Fruit fly (Drosophila melanogaster): ENCODE measurements around the gene CG42717.

The CG42717 gene

DNA sequence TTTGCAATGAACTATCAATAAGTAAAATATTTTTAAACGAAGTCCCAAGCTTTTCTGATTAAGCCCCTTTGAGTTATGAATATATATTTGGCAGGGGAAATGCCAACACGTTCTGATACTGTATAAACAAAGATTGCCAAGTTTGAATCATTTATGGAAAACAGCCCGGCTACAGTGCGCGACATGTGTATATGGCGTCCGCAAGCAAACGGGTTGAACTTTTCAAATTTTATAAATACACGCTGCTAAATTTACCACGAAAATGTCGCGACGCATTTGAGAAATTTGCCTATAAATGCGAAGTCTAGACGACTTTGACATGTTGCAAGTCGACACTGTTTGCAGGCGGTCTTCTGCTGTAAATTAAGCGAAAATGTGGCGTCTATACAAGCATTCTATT, 15.1 kb upstream of the CG42717 start (continued):
- TF ChIP-seq CG6791 (GFP tag; IDR thresholded peaks at IDR 0.05; ENCODE audit: partially characterized antibody) (no peak), GATAe (GFP tag; conservative IDR thresholded peaks at IDR 0.05) (no peak), kni (GFP tag; optimal IDR thresholded peaks at IDR 0.05) (no peak), chm (GFP tag; IDR thresholded peaks at IDR 0.05) (peak; percentile 50; the same call in 1 of the 2 replicates), hb (GFP tag; IDR thresholded peaks at IDR 0.05; ENCODE audit: partially characterized antibody) (no peak), CG12391 (tag; optimal IDR thresholded peaks at IDR 0.05) (peak; percentile 27), peb (GFP tag; IDR thresholded peaks at IDR 0.05) (no peak), ind (GFP tag; optimal IDR thresholded peaks at IDR 0.05) (peak; percentile 56), Bdp1 (GFP tag; optimal IDR thresholded peaks at IDR 0.05) (peak; percentile 4), ato (GFP tag; IDR thresholded peaks at IDR 0.05; ENCODE audit: partially characterized antibody) (no peak), Awh (GFP tag; IDR thresholded peaks at IDR 0.05) (0 out of 2 replicates have a peak, but pooled peaks have one; percentile 28), CG7372 (GFP tag; IDR thresholded peaks at IDR 0.05) (0 out of 2 replicates have a peak, but pooled peaks have one; percentile 38), CG16779 (GFP tag; IDR thresholded peaks at IDR 0.05) (0 out of 2 replicates have a peak, but pooled peaks have one; percentile 54), CG2678 (tag; optimal IDR thresholded peaks at IDR 0.05) (peak; percentile 59), tgo (GFP tag; IDR thresholded peaks at IDR 0.05) (peak; percentile 62; the same call in 2 of the 3 replicates), CG10147 (GFP tag; optimal IDR thresholded peaks at IDR 0.05) (peak; percentile 40), CG3995 (GFP tag; optimal IDR thresholded peaks at IDR 0.05) (no peak), crol (GFP tag; IDR thresholded peaks at IDR 0.05) (no peak), YL-1 (GFP tag; optimal IDR thresholded peaks at IDR 0.05) (no peak), E2f2 (GFP tag; IDR thresholded peaks at IDR 0.05) (peak; percentile 36; the same call in 1 of the 2 replicates), dysf (GFP tag; IDR thresholded peaks at IDR 0.05) (peak; percentile 83), en (GFP tag; optimal IDR thresholded peaks at IDR 0.05) (no peak), lmd (GFP tag; IDR thresholded peaks at IDR 0.05) (peak; percentile 72), Dp (GFP tag; optimal IDR thresholded peaks at IDR 0.05) (no peak), Sox102F (GFP tag; optimal IDR thresholded peaks at IDR 0.05) (peak; percentile 31), nerfin-1 (tag; optimal IDR thresholded peaks at IDR 0.05) (no peak), CG8089 (GFP tag; optimal IDR thresholded peaks at IDR 0.05) (peak; percentile 23), CG9817 (tag; optimal IDR thresholded peaks at IDR 0.05) (peak; percentile 43), CG16863 (GFP tag; optimal IDR thresholded peaks at IDR 0.05) (no peak), CG17612 (GFP tag; IDR thresholded peaks at IDR 0.05) (0 out of 2 replicates have a peak, but pooled peaks have one; percentile 11), Mad (GFP tag; optimal IDR thresholded peaks at IDR 0.05) (peak; percentile 20)

DNA sequence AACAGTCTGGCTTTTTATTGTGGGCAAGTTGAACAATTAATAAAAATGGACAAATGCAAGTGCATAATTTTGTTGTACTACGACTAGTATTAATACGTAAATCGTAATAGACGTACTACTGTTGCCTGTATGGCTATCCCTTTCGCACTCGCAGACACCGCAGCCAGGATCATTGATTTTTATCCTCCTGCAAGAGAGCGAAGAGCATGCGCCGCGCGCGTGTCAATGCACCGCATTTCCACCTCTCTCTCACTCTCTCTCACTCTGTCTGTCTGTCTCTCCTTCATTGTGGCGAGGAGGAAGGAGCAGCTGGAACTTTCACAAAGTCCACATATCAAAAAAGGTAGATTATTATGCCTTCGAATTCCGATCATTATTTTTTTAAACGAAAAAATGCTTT, 14.1 kb upstream of the CG42717 start:
- no peak for TF ChIP-seq Oli (tag; optimal IDR thresholded peaks at IDR 0.05)
- peak; percentile 27 for TF ChIP-seq abd-A (tag; optimal IDR thresholded peaks at IDR 0.05)
- no peak for TF ChIP-seq CG18619 (GFP tag; optimal IDR thresholded peaks at IDR 0.05)
- TF ChIP-seq sd (tag; optimal IDR thresholded peaks at IDR 0.05): no peak
- peak; percentile 59 for TF ChIP-seq CG1832 (GFP tag; optimal IDR thresholded peaks at IDR 0.05)
- no peak for TF ChIP-seq CG1647 (GFP tag; optimal IDR thresholded peaks at IDR 0.05)
- TF ChIP-seq onecut (GFP tag; IDR thresholded peaks at IDR 0.05): peak; percentile 98
- no peak for TF ChIP-seq CG17359 (tag; optimal IDR thresholded peaks at IDR 0.05)
- TF ChIP-seq Trl (optimal IDR thresholded peaks at IDR 0.05): peak; percentile 67 to 82
- TF ChIP-seq Trl (GFP tag; optimal IDR thresholded peaks at IDR 0.05): no peak
- no peak for TF ChIP-seq CG11398 (GFP tag; optimal IDR thresholded peaks at IDR 0.05)
- TF ChIP-seq org-1 (GFP tag; optimal IDR thresholded peaks at IDR 0.05): no peak
- peak; percentile 10 for TF ChIP-seq zen (tag; optimal IDR thresholded peaks at IDR 0.05)
- peak; percentile 67 for TF ChIP-seq HLHmδ (GFP tag; optimal IDR thresholded peaks at IDR 0.05)
- TF ChIP-seq z (GFP tag; IDR thresholded peaks at IDR 0.05): no peak
- TF ChIP-seq bsh (GFP tag; optimal IDR thresholded peaks at IDR 0.05): no peak
- no peak for TF ChIP-seq CG16863 (GFP tag; optimal IDR thresholded peaks at IDR 0.05)
- TF ChIP-seq CHES-1-like (GFP tag; optimal IDR thresholded peaks at IDR 0.05): no peak
- no peak for TF ChIP-seq CG13775 (GFP tag; optimal IDR thresholded peaks at IDR 0.05)
- no peak for TF ChIP-seq corto (GFP tag; optimal IDR thresholded peaks at IDR 0.05)
- 0 out of 2 replicates have a peak, but pooled peaks have one; percentile 11 for TF ChIP-seq MBD-R2 (GFP tag; IDR thresholded peaks at IDR 0.05)
- TF ChIP-seq CG7987 (GFP tag; optimal IDR thresholded peaks at IDR 0.05): peak; percentile 60

Measured in whole organism, embryonic.